Fruit fly (Drosophila melanogaster) whole organism, wandering third instar larva: ENCODE measurements around the gene CG32260.

Experiments
- GATAd ChIP-seq: sonication (Bioruptor generic); optimal IDR thresholded peaks from 2 replicates; lab custom pipeline; 2016; ENCODE audit warnings: missing biosample characterization, missing genetic modification characterization
- HLH106 ChIP-seq: fragments of 200-800 bp; optimal IDR thresholded peaks from 3 replicates; lab custom pipeline; 2019; ENCODE audit warnings: missing biosample characterization, mild to moderate bottlenecking, missing genetic modification characterization, moderate library complexity
- Myc ChIP-seq: fragments of >200 bp; optimal IDR thresholded peaks from 2 replicates; lab custom pipeline; 2017
- OdsH ChIP-seq: fragments of 200-800 bp; sonication (Bioruptor generic); optimal IDR thresholded peaks from 2 replicates; lab custom pipeline; 2016; ENCODE audit warnings: missing biosample characterization, mild to moderate bottlenecking, missing genetic modification characterization
- dmrt93B ChIP-seq: fragments of 200-800 bp; sonication (Bioruptor generic); optimal IDR thresholded peaks from 2 replicates; lab custom pipeline; 2018; ENCODE audit warnings: missing biosample characterization, mild to moderate bottlenecking, missing genetic modification characterization
- dsf ChIP-seq: sonication (Bioruptor generic); optimal IDR thresholded peaks from 2 replicates; lab custom pipeline; 2016; ENCODE audit warnings: missing biosample characterization, missing genetic modification characterization, borderline replicate concordance
- foxo ChIP-seq, 2 experiments: fragments of 200-800 bp; sonication (Bioruptor generic); optimal IDR thresholded peaks; 2 replicates in 1 of 2; 3 replicates in 1 of 2; lab custom pipeline; 2016 to 2017; ENCODE audit warnings: missing biosample characterization in 2 of 2, missing genetic modification characterization in 2 of 2
- lola ChIP-seq: fragments of >200 bp; optimal IDR thresholded peaks from 2 replicates; lab custom pipeline; 2017; ENCODE audit warnings: missing biosample characterization, missing genetic modification characterization
- pan ChIP-seq: fragments of >200 bp; optimal IDR thresholded peaks from 2 replicates; lab custom pipeline; 2017
- psq ChIP-seq: fragments of 200-800 bp; sonication (Bioruptor generic); optimal IDR thresholded peaks from 3 replicates; lab custom pipeline; 2017; ENCODE audit warnings: missing biosample characterization, mild to moderate bottlenecking, missing genetic modification characterization, moderate library complexity
- rgr ChIP-seq: fragments of 200-800 bp; sonication (Bioruptor generic); optimal IDR thresholded peaks from 3 replicates; lab custom pipeline; 2016; ENCODE audit warnings: missing biosample characterization, mild to moderate bottlenecking, missing genetic modification characterization
- usp ChIP-seq: fragments of >200 bp; optimal IDR thresholded peaks from 2 replicates; lab custom pipeline; 2017; ENCODE audit warnings: missing biosample characterization, missing genetic modification characterization

DNA sequence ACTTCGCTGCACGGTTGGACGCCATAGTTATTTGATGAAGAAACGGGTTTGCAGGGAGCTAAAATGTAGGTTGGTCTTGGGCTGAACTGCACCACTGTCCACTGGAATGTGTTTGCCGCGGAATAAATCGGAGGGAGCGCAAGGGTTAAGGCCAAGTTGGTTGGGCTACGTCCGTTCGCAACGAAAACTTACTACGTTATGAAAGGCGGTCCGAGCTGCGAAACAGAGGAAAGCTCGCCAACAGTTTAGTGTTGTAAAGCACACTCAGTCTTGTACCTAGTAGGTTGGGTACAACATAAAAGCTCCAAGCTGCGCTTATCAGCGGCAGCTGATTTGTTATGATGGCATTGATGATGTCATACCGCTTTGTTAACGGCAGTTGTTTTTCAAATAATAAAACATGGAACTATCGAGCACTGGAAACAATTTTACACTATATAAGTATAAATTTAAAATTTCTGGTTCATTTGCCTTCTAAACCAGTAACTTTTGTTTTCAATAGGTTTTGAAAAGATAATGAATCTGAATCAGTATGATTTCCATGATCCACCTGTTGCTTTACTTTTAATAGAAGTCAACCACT lies 19.9 kb upstream of the CG32260 start, which contains the start of gene Chd64:
- TF ChIP-seq rgr (GFP tag; lab: Kevin White, UChicago) (peak; percentile 70), OdsH (GFP tag; lab: Kevin White, UChicago) (peak; percentile 71), usp (GFP tag; lab: Kevin White, UChicago) (no peak), dmrt93B (GFP tag; lab: Kevin White, UChicago) (no peak), Myc (lab: Kevin White, UChicago) (no peak), lola (GFP tag; lab: Kevin White, UChicago) (no peak), HLH106 (tag; lab: Kevin White, UChicago) (no peak), dsf (GFP tag; lab: Kevin White, UChicago) (no peak), pan (no peak), psq (GFP tag; lab: Kevin White, UChicago) (peak; percentile 54), foxo (GFP tag; optimal IDR thresholded peaks at IDR 0.05; lab: Kevin White, UChicago) (no peak), GATAd (GFP tag; lab: Kevin White, UChicago) (no peak)
